Worm (Caenorhabditis elegans): ENCODE data around the gene ZC449.7.

DNA sequence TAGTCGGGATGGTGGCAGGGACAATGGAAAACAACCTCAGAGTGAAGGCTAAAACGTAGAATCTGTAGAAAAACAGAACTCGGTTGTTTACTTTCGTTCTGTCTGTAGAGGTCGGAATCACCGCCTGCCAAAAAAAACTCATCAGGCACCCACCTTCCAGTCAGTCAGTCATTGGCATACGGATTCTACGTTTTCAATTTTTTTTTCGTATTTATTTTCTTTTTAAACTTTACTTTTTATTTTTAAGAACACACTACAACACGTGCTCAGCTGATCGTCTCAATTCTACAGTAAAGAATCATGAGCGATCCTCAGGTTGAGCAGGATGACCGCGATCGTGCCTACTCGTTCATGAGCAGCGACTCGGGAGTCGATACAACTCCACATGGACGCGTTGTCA is 37.3 kb upstream of the ZC449.7 start, which contains the start of gene lfi-1:
- TF ChIP-seq zip-8 (tag; optimal IDR thresholded peaks at IDR 0.05) (no peak), nhr-237 (tag; optimal IDR thresholded peaks at IDR 0.05) (no peak), elt-3 (tag; optimal IDR thresholded peaks at IDR 0.05) (no peak), lsy-2 (tag; optimal IDR thresholded peaks at IDR 0.05) (no peak), pha-4 (tag; optimal IDR thresholded peaks at IDR 0.05) (no peak), unc-39 (tag; optimal IDR thresholded peaks at IDR 0.05) (no peak), unc-62 (GFP tag; optimal IDR thresholded peaks at IDR 0.05) (no peak), nhr-28 (tag; optimal IDR thresholded peaks at IDR 0.05) (no peak)
